Worm (Caenorhabditis elegans) whole organism, late embryonic: ENCODE results near the gene erl-1.
"Not testable (repeated sequence)": the region's sequence is repeated elsewhere in the genome, so short reads cannot be mapped to it uniquely, and the experiment has no call there.

Experiments
- K02D7.2 ChIP-seq: sonication (generic microtip); optimal IDR thresholded peaks from 2 replicates; lab custom pipeline; 2017; ENCODE audit warnings: mild to moderate bottlenecking, missing genetic modification characterization, missing compliant biosample characterization
- Y22D7AL.16 ChIP-seq: sonication (generic microtip); optimal IDR thresholded peaks from 2 replicates; lab custom pipeline; 2016; ENCODE audit warnings: missing genetic modification characterization, missing compliant biosample characterization
- ahr-1 ChIP-seq: sonication (generic microtip); optimal IDR thresholded peaks from 2 replicates; lab custom pipeline; 2016; ENCODE audit warnings: missing genetic modification characterization, missing compliant biosample characterization
- ama-1 ChIP-seq: fragments of 150-350 bp; optimal IDR thresholded peaks from 2 replicates; lab custom pipeline; 2014
- ceh-14 ChIP-seq: sonication (generic microtip); optimal IDR thresholded peaks from 2 replicates; lab custom pipeline; 2016; ENCODE audit warnings: missing genotype, missing genetic modification characterization, missing compliant biosample characterization
- ceh-18 ChIP-seq: sonication (generic microtip); optimal IDR thresholded peaks from 2 replicates; lab custom pipeline; 2016; ENCODE audit warnings: missing genetic modification characterization, missing compliant biosample characterization
- ceh-19 ChIP-seq: fragments of 200-800 bp; sonication (Bioruptor generic); optimal IDR thresholded peaks from 2 replicates; lab custom pipeline; 2018; ENCODE audit warnings: mild to moderate bottlenecking, missing genetic modification characterization, missing compliant biosample characterization
- ceh-2 ChIP-seq: sonication (generic microtip); optimal IDR thresholded peaks from 2 replicates; lab custom pipeline; 2016; ENCODE audit warnings: missing genotype, missing genetic modification characterization, missing compliant biosample characterization
- ceh-30 ChIP-seq: fragments of 150-350 bp; optimal IDR thresholded peaks from 2 replicates; lab custom pipeline; 2014; ENCODE audit warnings: missing biosample characterization, missing genetic modification characterization
- ceh-34 ChIP-seq: sonication (generic microtip); optimal IDR thresholded peaks from 2 replicates; lab custom pipeline; 2016; ENCODE audit warnings: mild to moderate bottlenecking, missing genetic modification characterization, missing compliant biosample characterization
- ceh-45 ChIP-seq: fragments of 200-800 bp; sonication (Bioruptor generic); IDR thresholded peaks from 2 replicates; pipeline ENCODE4 v1.3.6; 2022; ENCODE audit warnings: missing genetic modification reagents, missing genetic modification characterization, missing compliant biosample characterization
- ceh-48 ChIP-seq: sonication (generic microtip); optimal IDR thresholded peaks from 2 replicates; lab custom pipeline; 2016; ENCODE audit warnings: missing genetic modification characterization, inconsistent platforms, missing compliant biosample characterization
- ceh-9 ChIP-seq: sonication (generic microtip); optimal IDR thresholded peaks from 2 replicates; lab custom pipeline; 2016; ENCODE audit warnings: mild to moderate bottlenecking, missing genetic modification characterization, inconsistent platforms, missing compliant biosample characterization
- che-1 ChIP-seq: sonication (generic microtip); optimal IDR thresholded peaks from 2 replicates; lab custom pipeline; 2016; ENCODE audit warnings: mild to moderate bottlenecking, missing genetic modification characterization, missing compliant biosample characterization
- dmd-4 ChIP-seq: sonication (generic microtip); optimal IDR thresholded peaks from 2 replicates; lab custom pipeline; 2016; ENCODE audit warnings: borderline replicate concordance, missing genetic modification characterization, missing compliant biosample characterization
- elt-4 ChIP-seq: sonication (generic microtip); optimal IDR thresholded peaks from 2 replicates; lab custom pipeline; 2016; ENCODE audit warnings: missing genetic modification characterization, missing compliant biosample characterization
- ets-4 ChIP-seq: sonication (generic microtip); optimal IDR thresholded peaks from 2 replicates; lab custom pipeline; 2016; ENCODE audit warnings: missing genetic modification characterization, missing compliant biosample characterization
- eyg-1 ChIP-seq: sonication (generic microtip); optimal IDR thresholded peaks from 2 replicates; lab custom pipeline; 2016; ENCODE audit warnings: missing genotype, missing genetic modification characterization, missing compliant biosample characterization
- fkh-10 ChIP-seq: fragments of 150-350 bp; optimal IDR thresholded peaks from 2 replicates; lab custom pipeline; 2014; ENCODE audit warnings: missing biosample characterization, missing genetic modification reagents, missing genetic modification characterization
- hlh-15 ChIP-seq: sonication (generic microtip); optimal IDR thresholded peaks from 2 replicates; lab custom pipeline; 2016; ENCODE audit warnings: missing genetic modification characterization, missing compliant biosample characterization
- hlh-6 ChIP-seq: sonication (generic microtip); optimal IDR thresholded peaks from 2 replicates; lab custom pipeline; 2016; ENCODE audit warnings: missing genotype, missing genetic modification characterization, missing compliant biosample characterization
- mec-3 ChIP-seq: sonication (generic microtip); optimal IDR thresholded peaks from 2 replicates; lab custom pipeline; 2016; ENCODE audit warnings: borderline replicate concordance, missing genetic modification characterization, missing compliant biosample characterization
- nfya-1 ChIP-seq: sonication (generic microtip); optimal IDR thresholded peaks from 2 replicates; lab custom pipeline; 2017; ENCODE audit warnings: missing genetic modification characterization, mild to moderate bottlenecking, missing compliant biosample characterization, antibody characterized with exemption, moderate library complexity
- nhr-232 ChIP-seq: sonication (generic microtip); optimal IDR thresholded peaks from 2 replicates; lab custom pipeline; 2016; ENCODE audit warnings: missing genetic modification characterization, missing compliant biosample characterization
- npax-4 ChIP-seq: sonication (generic microtip); optimal IDR thresholded peaks from 2 replicates; lab custom pipeline; 2016; ENCODE audit warnings: missing genetic modification characterization, missing compliant biosample characterization
- pat-9 ChIP-seq: fragments of 200-800 bp; sonication (Bioruptor generic); optimal IDR thresholded peaks from 2 replicates; lab custom pipeline; 2018; ENCODE audit warnings: mild to moderate bottlenecking, missing genetic modification characterization, moderate library complexity, missing compliant biosample characterization
- pha-2 ChIP-seq: sonication (generic microtip); optimal IDR thresholded peaks from 2 replicates; lab custom pipeline; 2017; ENCODE audit warnings: mild to moderate bottlenecking, missing genetic modification characterization, missing compliant biosample characterization
- pha-4 ChIP-seq: fragments of 150-350 bp; optimal IDR thresholded peaks from 2 replicates; lab custom pipeline; 2018; ENCODE audit warnings: missing biosample characterization, missing genetic modification reagents, missing genetic modification characterization
- pros-1 ChIP-seq: fragments of 150-350 bp; optimal IDR thresholded peaks from 2 replicates; lab custom pipeline; 2014; ENCODE audit warnings: missing biosample characterization, missing genetic modification reagents, missing genetic modification characterization
- sox-2 ChIP-seq: fragments of 200-800 bp; sonication (Bioruptor generic); IDR thresholded peaks from 2 replicates; pipeline ENCODE4 v1.3.6; 2022; ENCODE audit warnings: missing genetic modification reagents, missing genetic modification characterization, missing compliant biosample characterization
- sox-4 ChIP-seq: sonication (generic microtip); optimal IDR thresholded peaks from 2 replicates; lab custom pipeline; 2017; ENCODE audit warnings: mild to moderate bottlenecking, missing genetic modification characterization, inconsistent platforms, missing compliant biosample characterization
- tbx-2 ChIP-seq: sonication (generic microtip); optimal IDR thresholded peaks from 2 replicates; lab custom pipeline; 2016; ENCODE audit warnings: missing genetic modification characterization, missing compliant biosample characterization
- unc-55 ChIP-seq: sonication (generic microtip); optimal IDR thresholded peaks from 2 replicates; lab custom pipeline; 2017; ENCODE audit warnings: missing biosample characterization, missing genetic modification reagents, missing genetic modification characterization
- unc-86 ChIP-seq: sonication (generic microtip); optimal IDR thresholded peaks from 2 replicates; lab custom pipeline; 2016; ENCODE audit warnings: missing genetic modification characterization, missing compliant biosample characterization
- ztf-16 ChIP-seq: sonication (generic microtip); optimal IDR thresholded peaks from 2 replicates; lab custom pipeline; 2017; ENCODE audit warnings: missing genetic modification characterization, missing compliant biosample characterization

The erl-1 gene

DNA sequence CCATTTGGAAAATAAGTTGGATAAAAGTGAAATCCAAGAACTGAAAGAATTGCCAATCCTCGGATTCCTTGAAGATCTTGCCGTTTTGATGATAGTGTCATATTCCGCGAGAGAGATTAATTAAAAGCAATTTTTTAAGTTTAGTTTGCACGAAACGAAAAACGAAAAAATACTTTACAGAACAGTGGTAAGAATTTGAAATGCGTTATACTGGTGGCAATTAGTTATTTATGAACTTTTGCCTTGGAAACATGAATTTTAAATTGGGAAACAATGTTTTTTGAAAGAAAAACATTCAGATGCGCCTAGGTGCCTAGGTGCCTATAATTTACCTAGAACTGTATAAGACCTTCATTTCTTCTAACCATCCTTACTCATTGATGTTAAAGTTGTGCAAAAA, 20.0 kb downstream of the erl-1 start, which contains the start of gene oac-57:
Gene oac-57 (minus strand): TSS at position 101 of the 400 bp plus-strand sequence.
- TF ChIP-seq pha-2 (tag; lab: Kevin White, UChicago) (no peak), nfya-1 (tag; lab: Kevin White, UChicago) (no peak), che-1 (tag; lab: Kevin White, UChicago) (no peak), eyg-1 (tag; lab: Kevin White, UChicago) (no peak), pat-9 (no peak), elt-4 (no peak), K02D7.2 (no peak), sox-4 (tag; lab: Kevin White, UChicago) (no peak), unc-86 (tag; lab: Kevin White, UChicago) (no peak), ceh-48 (tag; lab: Kevin White, UChicago) (no peak), ets-4 (no peak), ama-1 (lab: Kevin White, UChicago) (no peak), fkh-10 (no peak)

DNA sequence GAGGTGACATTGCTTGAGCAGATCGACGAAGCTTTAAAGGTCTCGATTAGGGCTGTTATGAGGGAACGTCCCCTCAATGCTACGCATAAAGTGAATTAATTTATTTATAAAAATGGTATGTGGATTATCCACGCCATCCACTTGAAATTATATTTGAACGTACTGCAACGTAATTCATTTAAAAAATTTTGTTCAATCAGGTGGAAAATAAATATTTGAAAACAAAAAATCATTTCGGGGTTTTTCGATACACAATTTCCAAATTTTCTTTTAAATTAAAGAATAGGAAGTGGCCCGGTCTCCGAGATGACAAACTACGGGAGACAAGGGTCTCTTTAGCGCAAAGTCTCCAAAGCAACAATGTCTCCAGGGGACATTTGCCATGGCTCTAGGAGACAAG, 23.9 kb downstream of the erl-1 start, which contains the start of gene oac-58:
Gene oac-58 (minus strand): TSS at position 101 of the 400 bp plus-strand sequence.
- TF ChIP-seq ceh-14 (tag; lab: Kevin White, UChicago) (no peak), pha-4 (tag; lab: Kevin White, UChicago) (no peak), ceh-9 (no peak), pros-1 (no peak), ceh-34 (no peak), hlh-15 (tag; lab: Kevin White, UChicago) (no peak), ceh-48 (tag; lab: Kevin White, UChicago) (no peak), sox-4 (tag; lab: Kevin White, UChicago) (no peak), ceh-30 (no peak), npax-4 (tag; lab: Kevin White, UChicago) (no peak), Y22D7AL.16 (tag; lab: Kevin White, UChicago) (no peak), tbx-2 (tag; lab: Kevin White, UChicago) (no peak), ahr-1 (tag; lab: Kevin White, UChicago) (no peak)

- not testable (repeated sequence) for TF ChIP-seq nhr-232, ztf-16, unc-86 (tag; lab: Kevin White, UChicago)
- TF ChIP-seq, all 69 proteins: peak for 0; not testable (repeated sequence) for 69
Measured at ce11 chrIV:12326932-12327331, 39.2 kb downstream of the erl-1 start, which contains the start of gene F19B6.3. Gene F19B6.3 (plus strand): TSS chrIV:12327232.

DNA sequence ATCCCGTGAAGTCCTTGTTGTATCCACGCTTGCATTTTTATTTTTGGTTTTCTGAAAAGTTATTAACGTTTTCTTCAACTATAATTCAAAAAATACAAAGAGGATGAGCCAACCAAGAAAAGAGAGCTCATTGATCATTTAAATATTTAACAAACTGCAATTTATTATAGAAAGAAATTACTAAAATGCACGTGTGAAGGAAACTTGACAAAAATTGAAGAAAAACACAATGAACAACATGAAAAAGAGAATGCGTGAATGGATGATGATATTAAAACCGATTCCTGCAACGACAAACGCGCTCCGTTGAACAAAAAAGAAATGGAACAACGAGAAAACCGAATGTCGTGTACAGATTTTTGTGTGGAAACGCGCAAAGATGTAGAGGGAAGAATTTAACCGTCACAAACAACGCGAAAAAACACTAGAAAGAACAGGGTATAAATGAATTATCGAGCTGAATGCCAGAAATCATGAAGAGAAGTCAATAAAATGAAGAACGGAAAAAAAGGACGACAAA, 43.2 kb downstream of the erl-1 start, which contains the start of gene ufd-1:
Gene ufd-1 (minus strand): TSS at position 51 of the 520 bp plus-strand sequence.
- TF ChIP-seq ceh-45 (GFP tag; lab: Robert Waterston, UW): no peak
- no peak for TF ChIP-seq unc-55 (GFP tag; lab: Kevin White, UChicago)
- TF ChIP-seq ceh-19 (GFP tag; lab: Kevin White, UChicago): no peak
- TF ChIP-seq sox-4 (tag; lab: Kevin White, UChicago): no peak
- TF ChIP-seq ceh-18 (tag; lab: Kevin White, UChicago): no peak
- TF ChIP-seq npax-4 (tag; lab: Kevin White, UChicago): no peak
- TF ChIP-seq nhr-232 (tag; lab: Kevin White, UChicago): no peak
- no peak for TF ChIP-seq ceh-2 (tag; lab: Kevin White, UChicago)

DNA sequence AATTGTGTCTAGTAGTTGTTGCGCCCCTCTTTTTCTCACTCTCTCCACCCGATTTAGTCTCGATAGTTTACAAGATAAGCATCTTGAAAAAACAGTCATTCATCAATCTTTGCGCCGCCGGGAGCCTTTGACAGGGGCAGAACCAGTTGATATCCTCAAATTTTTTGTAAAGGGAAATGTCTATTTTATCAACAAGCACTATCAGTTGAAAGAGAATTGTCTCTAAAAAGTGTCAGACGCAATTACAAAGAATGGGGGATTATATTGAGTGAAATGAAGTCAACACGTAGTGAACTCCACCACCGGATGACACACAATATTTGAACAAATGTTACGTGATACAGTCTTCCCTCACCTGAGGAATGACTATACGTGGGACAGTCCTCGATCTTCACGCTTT, 46.4 kb downstream of the erl-1 start:
- TF ChIP-seq pros-1 (no peak), mec-3 (no peak), sox-2 (GFP tag; lab: Robert Waterston, UW) (no peak), hlh-6 (tag; lab: Kevin White, UChicago) (no peak), ceh-2 (tag; lab: Kevin White, UChicago) (no peak), che-1 (tag; lab: Kevin White, UChicago) (no peak), dmd-4 (tag; lab: Kevin White, UChicago) (no peak)
